Fruit fly (Drosophila melanogaster) whole organism, embryonic: ENCODE measurements around the gene Lsd-1.

ENCODE experiments used
- Awh ChIP-seq: fragments of 200-800 bp; sonication (Bioruptor generic); IDR thresholded peaks from 2 replicates; pipeline ENCODE4, ENCODE4 v1.3.6; 2022; ENCODE audit warnings: missing biosample characterization, missing genetic modification characterization
- Bteb2 ChIP-seq: fragments of 200-800 bp; sonication (Bioruptor generic); optimal IDR thresholded peaks from 2 replicates; lab custom pipeline; 2016; ENCODE audit warnings: missing biosample characterization, missing genetic modification characterization
- CG10979 ChIP-seq: fragments of 200-800 bp; sonication (Bioruptor generic); optimal IDR thresholded peaks from 2 replicates; lab custom pipeline; 2018; ENCODE audit warnings: missing biosample characterization, mild to moderate bottlenecking, missing genetic modification characterization, moderate library complexity
- CG11398 ChIP-seq: fragments of 200-800 bp; sonication (Bioruptor generic); optimal IDR thresholded peaks from 2 replicates; lab custom pipeline; 2016; ENCODE audit warnings: missing biosample characterization, missing genetic modification characterization
- CG11504 ChIP-seq: fragments of 200-800 bp; sonication (Bioruptor generic); optimal IDR thresholded peaks from 3 replicates; lab custom pipeline; 2019; ENCODE audit warnings: missing biosample characterization, mild to moderate bottlenecking, missing genetic modification characterization, moderate library complexity
- CG12104 ChIP-seq: fragments of 200-800 bp; sonication (Bioruptor generic); optimal IDR thresholded peaks from 3 replicates; lab custom pipeline; 2016; ENCODE audit warnings: missing biosample characterization, missing genetic modification characterization
- CG12299 ChIP-seq: fragments of 200-800 bp; sonication (Bioruptor generic); optimal IDR thresholded peaks from 2 replicates; lab custom pipeline; 2018; ENCODE audit warnings: missing biosample characterization, mild to moderate bottlenecking, missing genetic modification characterization
- CG12744 ChIP-seq: fragments of 200-800 bp; sonication (Bioruptor generic); optimal IDR thresholded peaks from 2 replicates; lab custom pipeline; 2016; ENCODE audit warnings: missing biosample characterization, missing genetic modification characterization
- CG12942 ChIP-seq: fragments of 200-800 bp; sonication (Bioruptor generic); optimal IDR thresholded peaks from 3 replicates; lab custom pipeline; 2016; ENCODE audit warnings: missing biosample characterization, missing genetic modification characterization
- CG14014 ChIP-seq: fragments of 200-800 bp; sonication (Bioruptor generic); IDR thresholded peaks from 2 replicates; pipeline ENCODE4 v1.3.6; 2022; ENCODE audit warnings: missing biosample characterization, missing genetic modification characterization
- CG14441 ChIP-seq: fragments of 200-800 bp; sonication (Bioruptor generic); IDR thresholded peaks from 2 replicates; pipeline ENCODE4 v1.3.6; 2022; ENCODE audit warnings: missing biosample characterization, missing genetic modification characterization
- CG14710 ChIP-seq: fragments of 200-800 bp; sonication (Bioruptor generic); optimal IDR thresholded peaks from 3 replicates; lab custom pipeline; 2019; ENCODE audit warnings: missing biosample characterization, mild to moderate bottlenecking, missing genetic modification characterization, moderate library complexity
- CG1529 ChIP-seq: fragments of 200-800 bp; sonication (Bioruptor generic); optimal IDR thresholded peaks from 3 replicates; lab custom pipeline; 2018; ENCODE audit warnings: missing biosample characterization, missing genetic modification characterization
- CG15479 ChIP-seq: fragments of 200-800 bp; sonication (Bioruptor generic); optimal IDR thresholded peaks from 3 replicates; lab custom pipeline; 2019; ENCODE audit warnings: missing biosample characterization, mild to moderate bottlenecking, missing genetic modification characterization, moderate library complexity
- CG17361 ChIP-seq: fragments of 200-800 bp; sonication (Bioruptor generic); IDR thresholded peaks from 3 replicates; pipeline ENCODE4 v1.3.6; 2022; ENCODE audit warnings: missing biosample characterization, missing genetic modification characterization
- CG18011 ChIP-seq: fragments of 200-800 bp; sonication (Bioruptor generic); optimal IDR thresholded peaks from 2 replicates; lab custom pipeline; 2017; ENCODE audit warnings: missing biosample characterization, missing genetic modification characterization, mild to moderate bottlenecking, moderate library complexity, missing genotype
- CG2129 ChIP-seq: fragments of 200-800 bp; sonication (Bioruptor generic); IDR thresholded peaks from 2 replicates; pipeline ENCODE4 v1.3.6; 2022; ENCODE audit warnings: missing biosample characterization, missing genetic modification characterization; ENCODE audit not compliant: partially characterized antibody
- CG2678 ChIP-seq: fragments of 200-800 bp; sonication (Bioruptor generic); optimal IDR thresholded peaks from 3 replicates; lab custom pipeline; 2019; ENCODE audit warnings: missing biosample characterization, mild to moderate bottlenecking, missing genetic modification characterization, moderate library complexity
- CG2875 ChIP-seq: fragments of 200-800 bp; sonication (Bioruptor generic); optimal IDR thresholded peaks from 2 replicates; lab custom pipeline; 2017; ENCODE audit warnings: missing biosample characterization, mild to moderate bottlenecking, missing genetic modification characterization, missing genetic modification reagents
- CG2889 ChIP-seq: fragments of 200-800 bp; sonication (Bioruptor generic); IDR thresholded peaks from 3 replicates; pipeline ENCODE4 v1.3.6; 2022; ENCODE audit warnings: missing biosample characterization, missing genetic modification characterization
- CG33557 ChIP-seq: fragments of 200-800 bp; sonication (Bioruptor generic); optimal IDR thresholded peaks from 2 replicates; lab custom pipeline; 2019; ENCODE audit warnings: missing biosample characterization, mild to moderate bottlenecking, missing genetic modification characterization, moderate library complexity
- CG4282 ChIP-seq: fragments of 200-800 bp; sonication (Bioruptor generic); optimal IDR thresholded peaks from 2 replicates; lab custom pipeline; 2016; ENCODE audit warnings: missing biosample characterization, missing genetic modification characterization
- CG6654 ChIP-seq: fragments of 200-800 bp; sonication (Bioruptor generic); optimal IDR thresholded peaks from 2 replicates; lab custom pipeline; 2017; ENCODE audit warnings: missing biosample characterization, mild to moderate bottlenecking, missing genetic modification characterization
- CG7357 ChIP-seq: fragments of 200-800 bp; sonication (Bioruptor generic); IDR thresholded peaks from 3 replicates; pipeline ENCODE4 v1.3.6; 2022; ENCODE audit warnings: missing biosample characterization, missing genetic modification characterization
- CG7372 ChIP-seq: fragments of 200-800 bp; sonication (Bioruptor generic); IDR thresholded peaks from 2 replicates; pipeline ENCODE4 v1.3.6; 2022; ENCODE audit warnings: missing biosample characterization, missing genetic modification characterization
- CG8478 ChIP-seq: fragments of >200 bp; optimal IDR thresholded peaks from 2 replicates; lab custom pipeline; 2018
- CG9876 ChIP-seq: fragments of 200-800 bp; sonication (Bioruptor generic); optimal IDR thresholded peaks from 2 replicates; lab custom pipeline; 2016; ENCODE audit warnings: missing biosample characterization, missing genetic modification characterization
- Dll ChIP-seq: fragments of 200-800 bp; sonication (Bioruptor generic); IDR thresholded peaks from 4 replicates; pipeline ENCODE4 v1.3.6; 2022; ENCODE audit warnings: missing biosample characterization, missing genetic modification characterization; ENCODE audit not compliant: partially characterized antibody
- Eip74EF ChIP-seq, 2 experiments: fragments of 200-800 bp in 1 of 2; fragments of >200 bp in 1 of 2; sonication (Bioruptor generic) in 1 of 2; optimal IDR thresholded peaks; 2 replicates each; lab custom pipeline; 2017 to 2019; ENCODE audit warnings: missing biosample characterization in 2 of 2, missing genetic modification characterization in 2 of 2, mild to moderate bottlenecking in 1 of 2, moderate library complexity in 1 of 2
- HLH54F ChIP-seq: fragments of 200-800 bp; sonication (Bioruptor generic); optimal IDR thresholded peaks from 3 replicates; lab custom pipeline; 2016; ENCODE audit warnings: missing biosample characterization, missing genetic modification characterization
- Hr3 ChIP-seq: fragments of 200-800 bp; sonication (Bioruptor generic); optimal IDR thresholded peaks from 3 replicates; lab custom pipeline; 2016; ENCODE audit warnings: missing biosample characterization, missing genetic modification characterization
- NC2β ChIP-seq: fragments of 200-800 bp; sonication (Bioruptor generic); optimal IDR thresholded peaks from 2 replicates; lab custom pipeline; 2016; ENCODE audit warnings: missing biosample characterization, missing genetic modification characterization
- Xbp1 ChIP-seq: fragments of 200-800 bp; sonication (Bioruptor generic); optimal IDR thresholded peaks from 3 replicates; lab custom pipeline; 2016; ENCODE audit warnings: missing biosample characterization, mild to moderate bottlenecking, missing genetic modification characterization
- abd-A ChIP-seq: fragments of 200-800 bp; sonication (Bioruptor generic); optimal IDR thresholded peaks from 3 replicates; lab custom pipeline; 2019; ENCODE audit warnings: missing biosample characterization, mild to moderate bottlenecking, missing genetic modification characterization, moderate library complexity
- ato ChIP-seq: fragments of 200-800 bp; sonication (Bioruptor generic); IDR thresholded peaks from 2 replicates; pipeline ENCODE4 v1.3.6; 2022; ENCODE audit warnings: missing biosample characterization, missing genetic modification characterization; ENCODE audit not compliant: partially characterized antibody
- bigmax ChIP-seq: fragments of 200-800 bp; sonication (Bioruptor generic); optimal IDR thresholded peaks from 2 replicates; lab custom pipeline; 2018; ENCODE audit warnings: missing biosample characterization, mild to moderate bottlenecking, missing genetic modification characterization
- br ChIP-seq: fragments of >200 bp; optimal IDR thresholded peaks from 2 replicates; lab custom pipeline; 2017
- en ChIP-seq: fragments of 200-800 bp; sonication (Bioruptor generic); optimal IDR thresholded peaks from 2 replicates; lab custom pipeline; 2016; ENCODE audit warnings: missing biosample characterization, missing genetic modification characterization
- eyg ChIP-seq: fragments of 200-800 bp; sonication (Bioruptor generic); optimal IDR thresholded peaks from 3 replicates; lab custom pipeline; 2016; ENCODE audit warnings: missing biosample characterization, missing genetic modification characterization
- hth ChIP-seq: fragments of >200 bp; optimal IDR thresholded peaks from 2 replicates; lab custom pipeline; 2017; ENCODE audit warnings: inconsistent platforms
- insv ChIP-seq, 2 experiments: fragments of 200-800 bp; sonication (Bioruptor generic); optimal IDR thresholded peaks; 3 replicates each; lab custom pipeline; 2016 to 2018; ENCODE audit warnings: missing biosample characterization in 2 of 2, missing genetic modification characterization in 2 of 2
- inv ChIP-seq: fragments of 200-800 bp; sonication (Bioruptor generic); IDR thresholded peaks from 2 replicates; pipeline ENCODE4 v1.3.6; 2022; ENCODE audit warnings: missing biosample characterization, missing genetic modification characterization; ENCODE audit not compliant: partially characterized antibody
- klu ChIP-seq: fragments of 200-800 bp; sonication (Bioruptor generic); IDR thresholded peaks from 2 replicates; pipeline ENCODE4 v1.3.6; 2022; ENCODE audit warnings: missing biosample characterization, missing genetic modification characterization
- mld ChIP-seq: fragments of 200-800 bp; sonication (Bioruptor generic); IDR thresholded peaks from 3 replicates; pipeline ENCODE4 v1.3.6; 2022; ENCODE audit warnings: missing biosample characterization, missing genetic modification characterization; ENCODE audit not compliant: partially characterized antibody
- nom ChIP-seq: fragments of 200-800 bp; sonication (Bioruptor generic); optimal IDR thresholded peaks from 2 replicates; lab custom pipeline; 2017; ENCODE audit warnings: missing biosample characterization, missing genetic modification characterization, mild to moderate bottlenecking, moderate library complexity, missing genetic modification reagents
- psq ChIP-seq: fragments of 200-800 bp; sonication (Bioruptor generic); optimal IDR thresholded peaks from 2 replicates; lab custom pipeline; 2017; ENCODE audit warnings: missing biosample characterization, missing genetic modification characterization
- sens ChIP-seq: fragments of 200-800 bp; sonication (Bioruptor generic); peaks from one replicate; lab custom pipeline; 2016; ENCODE audit warnings: missing biosample characterization, missing genetic modification characterization
- slp2 ChIP-seq: fragments of 200-800 bp; sonication (Bioruptor generic); optimal IDR thresholded peaks from 2 replicates; lab custom pipeline; 2016; ENCODE audit warnings: missing biosample characterization, missing genetic modification characterization
- tap ChIP-seq: fragments of 200-800 bp; optimal IDR thresholded peaks from 3 replicates; lab custom pipeline; 2019; ENCODE audit warnings: missing biosample characterization, mild to moderate bottlenecking, missing genetic modification characterization, moderate library complexity
- tup ChIP-seq: fragments of 200-800 bp; sonication (Bioruptor generic); optimal IDR thresholded peaks from 2 replicates; lab custom pipeline; 2016; ENCODE audit warnings: missing biosample characterization, mild to moderate bottlenecking, missing genetic modification characterization, moderate library complexity
- vvl ChIP-seq: fragments of 200-800 bp; sonication (Bioruptor generic); IDR thresholded peaks from 2 replicates; pipeline ENCODE4 v1.3.6; 2022; ENCODE audit warnings: missing biosample characterization, missing genetic modification characterization
- zen ChIP-seq: fragments of 200-800 bp; sonication (Bioruptor generic); optimal IDR thresholded peaks from 3 replicates; lab custom pipeline; 2018; ENCODE audit warnings: missing biosample characterization, mild to moderate bottlenecking, missing genetic modification characterization, moderate library complexity

The Lsd-1 gene

DNA sequence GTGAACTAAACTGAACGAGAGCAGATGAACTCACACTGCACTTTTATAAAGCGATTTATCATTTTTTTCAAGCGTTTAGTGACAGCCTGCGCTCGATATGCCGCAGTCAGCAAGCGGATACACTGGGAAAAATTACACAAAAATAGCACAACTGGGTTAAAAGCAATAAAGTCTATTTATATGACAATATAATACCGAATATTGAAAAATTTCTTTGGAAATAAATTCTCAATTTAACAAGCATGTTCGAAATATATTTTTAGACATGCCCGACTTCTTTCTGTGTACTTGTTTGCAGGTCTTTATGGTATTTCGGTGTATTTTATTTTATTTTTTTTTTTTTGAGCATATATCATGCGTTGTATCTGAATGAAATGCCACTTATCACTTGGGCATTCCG lies 49.8 kb upstream of the Lsd-1 start (continued):
- TF ChIP-seq nom (GFP tag; lab: Kevin White, UChicago) (no peak), zen (tag; lab: Kevin White, UChicago) (peak; percentile 79), abd-A (no peak), CG14441 (GFP tag; lab: Robert Waterston, UW) (peak; percentile 72), Eip74EF (GFP tag; optimal IDR thresholded peaks at IDR 0.05; lab: Kevin White, UChicago) (peak in 1 of 2 experiments; percentile 48), CG14014 (peak; percentile 63), vvl (GFP tag; lab: Robert Waterston, UW) (peak; percentile 74), en (no peak), CG2875 (GFP tag; lab: Kevin White, UChicago) (peak; percentile 55), bigmax (no peak), br (lab: Kevin White, UChicago) (no peak), CG17361 (0 out of 3 replicates have a peak, but pooled peaks have one; percentile 32), CG10979 (tag; lab: Kevin White, UChicago) (peak; percentile 67), CG18011 (GFP tag; lab: Kevin White, UChicago) (no peak), CG9876 (GFP tag; lab: Kevin White, UChicago) (no peak), CG33557 (peak; percentile 33), mld (GFP tag; lab: Robert Waterston, UW) (no peak), NC2β (GFP tag; lab: Kevin White, UChicago) (peak; percentile 56), CG2129 (no peak), CG12942 (GFP tag; lab: Kevin White, UChicago) (peak; percentile 40), Dll (GFP tag; lab: Robert Waterston, UW) (no peak), CG12299 (tag; lab: Kevin White, UChicago) (peak; percentile 2), CG7372 (GFP tag; lab: Robert Waterston, UW) (no peak), klu (peak; percentile 37; the same call in 1 of the 2 replicates), Xbp1 (GFP tag; lab: Kevin White, UChicago) (peak; percentile 78), eyg (GFP tag; lab: Kevin White, UChicago) (peak; percentile 28), Bteb2 (GFP tag; lab: Kevin White, UChicago) (peak; percentile 50), ato (GFP tag; lab: Robert Waterston, UW) (no peak), HLH54F (GFP tag; lab: Kevin White, UChicago) (peak; percentile 9), CG12744 (GFP tag; lab: Kevin White, UChicago) (peak; percentile 18), psq (GFP tag; lab: Kevin White, UChicago) (no peak), Awh (GFP tag; lab: Robert Waterston, UW) (peak; percentile 60; the same call in 1 of the 2 replicates), CG15479 (GFP tag; lab: Kevin White, UChicago) (no peak), CG1529 (GFP tag; lab: Kevin White, UChicago) (peak; percentile 51), CG6654 (GFP tag; lab: Kevin White, UChicago) (no peak), CG11504 (tag; lab: Kevin White, UChicago) (peak; percentile 65), CG7357 (GFP tag; lab: Robert Waterston, UW) (no peak), tup (GFP tag; lab: Kevin White, UChicago) (no peak), inv (GFP tag; lab: Robert Waterston, UW) (no peak), CG2889 (GFP tag; lab: Robert Waterston, UW) (peak; percentile 59; the same call in 1 of the 3 replicates), Hr3 (GFP tag; lab: Kevin White, UChicago) (peak; percentile 66), CG14710 (tag; lab: Kevin White, UChicago) (peak; percentile 68), insv (GFP tag; optimal IDR thresholded peaks at IDR 0.05; lab: Kevin White, UChicago) (no peak), tap (tag; lab: Kevin White, UChicago) (no peak), CG2678 (peak; percentile 50), sens (GFP tag; lab: Kevin White, UChicago) (peak; percentile 97), hth (lab: Kevin White, UChicago) (no peak), CG8478 (lab: Kevin White, UChicago) (no peak), CG4282 (GFP tag; lab: Kevin White, UChicago) (no peak), CG11398 (GFP tag; lab: Kevin White, UChicago) (no peak), slp2 (peak; percentile 44), CG12104 (GFP tag; lab: Kevin White, UChicago) (no peak)
